Worm (Caenorhabditis elegans) whole organism, late embryonic: ENCODE data around the gene nhr-80.

Experiments used
- C08G9.2 ChIP-seq: sonication (generic microtip); optimal IDR thresholded peaks from 2 replicates; lab custom pipeline; 2016; ENCODE audit warnings: mild to moderate bottlenecking, missing genetic modification characterization, moderate library complexity, missing compliant biosample characterization
- K02D7.2 ChIP-seq: sonication (generic microtip); optimal IDR thresholded peaks from 2 replicates; lab custom pipeline; 2017; ENCODE audit warnings: mild to moderate bottlenecking, missing genetic modification characterization, missing compliant biosample characterization
- ceh-22 ChIP-seq: sonication (generic microtip); optimal IDR thresholded peaks from 2 replicates; lab custom pipeline; 2017; ENCODE audit warnings: missing biosample characterization, missing genetic modification characterization
- ceh-45 ChIP-seq: fragments of 200-800 bp; sonication (Bioruptor generic); IDR thresholded peaks from 2 replicates; pipeline ENCODE4 v1.3.6; 2022; ENCODE audit warnings: missing genetic modification reagents, missing genetic modification characterization, missing compliant biosample characterization
- ceh-9 ChIP-seq: sonication (generic microtip); optimal IDR thresholded peaks from 2 replicates; lab custom pipeline; 2016; ENCODE audit warnings: mild to moderate bottlenecking, missing genetic modification characterization, inconsistent platforms, missing compliant biosample characterization
- dmd-4 ChIP-seq: sonication (generic microtip); optimal IDR thresholded peaks from 2 replicates; lab custom pipeline; 2016; ENCODE audit warnings: borderline replicate concordance, missing genetic modification characterization, missing compliant biosample characterization
- hlh-6 ChIP-seq: sonication (generic microtip); optimal IDR thresholded peaks from 2 replicates; lab custom pipeline; 2016; ENCODE audit warnings: missing genotype, missing genetic modification characterization, missing compliant biosample characterization
- mec-3 ChIP-seq: sonication (generic microtip); optimal IDR thresholded peaks from 2 replicates; lab custom pipeline; 2016; ENCODE audit warnings: borderline replicate concordance, missing genetic modification characterization, missing compliant biosample characterization
- pat-9 ChIP-seq: fragments of 200-800 bp; sonication (Bioruptor generic); optimal IDR thresholded peaks from 2 replicates; lab custom pipeline; 2018; ENCODE audit warnings: mild to moderate bottlenecking, missing genetic modification characterization, moderate library complexity, missing compliant biosample characterization
- pax-1 ChIP-seq: fragments of 150-350 bp; optimal IDR thresholded peaks from 2 replicates; lab custom pipeline; 2014; ENCODE audit warnings: missing biosample characterization, missing genetic modification characterization
- ref-2 ChIP-seq: sonication (generic microtip); optimal IDR thresholded peaks from 2 replicates; lab custom pipeline; 2016; ENCODE audit warnings: missing genetic modification characterization, missing compliant biosample characterization
- unc-86 ChIP-seq: sonication (generic microtip); optimal IDR thresholded peaks from 2 replicates; lab custom pipeline; 2016; ENCODE audit warnings: missing genetic modification characterization, missing compliant biosample characterization

ce11 chrIII:15224-15822 lies 654 bp upstream of the nhr-80 start, which contains the start of gene H10E21.1:
- no peak for TF ChIP-seq ceh-45 (GFP tag; lab: Robert Waterston, UW)
- TF ChIP-seq unc-86 (tag; lab: Kevin White, UChicago), result no peak
- TF ChIP-seq K02D7.2 (tag; lab: Kevin White, UChicago), result no peak
- TF ChIP-seq ceh-22, result no peak
- no peak for TF ChIP-seq pax-1 (tag; lab: Kevin White, UChicago)
- no peak for TF ChIP-seq hlh-6
- TF ChIP-seq dmd-4, result no peak
- no peak for TF ChIP-seq mec-3 (tag; lab: Kevin White, UChicago)
- TF ChIP-seq C08G9.2 (tag; lab: Kevin White, UChicago), result no peak
- no peak for TF ChIP-seq ceh-9 (tag; lab: Kevin White, UChicago)
- TF ChIP-seq ref-2 (tag; lab: Kevin White, UChicago), result no peak
- TF ChIP-seq pat-9 (tag; lab: Kevin White, UChicago), result no peak
